Fruit fly (Drosophila melanogaster) whole organism, embryonic: ENCODE data around the gene CG5235.

Experiments used
- Aef1 ChIP-seq: fragments of 200-800 bp; sonication (Bioruptor generic); IDR thresholded peaks from 3 replicates; pipeline ENCODE4 v1.3.6; 2022; ENCODE audit warnings: missing biosample characterization, missing genetic modification characterization
- CG13123 ChIP-seq: fragments of 200-800 bp; sonication (Bioruptor generic); optimal IDR thresholded peaks from 2 replicates; lab custom pipeline; 2016; ENCODE audit warnings: missing biosample characterization, missing genetic modification characterization
- CG13287 ChIP-seq: fragments of 200-800 bp; sonication (Bioruptor generic); IDR thresholded peaks from 2 replicates; pipeline ENCODE4 v1.3.6; 2022; ENCODE audit warnings: missing biosample characterization, missing genetic modification characterization; ENCODE audit not compliant: partially characterized antibody
- CG17186 ChIP-seq: fragments of 200-800 bp; sonication (Bioruptor generic); optimal IDR thresholded peaks from 3 replicates; lab custom pipeline; 2017; ENCODE audit warnings: missing biosample characterization, missing genetic modification reagents, missing genetic modification characterization
- CG3065 ChIP-seq: fragments of 200-800 bp; sonication (Bioruptor generic); optimal IDR thresholded peaks from 2 replicates; lab custom pipeline; 2016; ENCODE audit warnings: missing biosample characterization, missing genetic modification characterization
- CG32772 ChIP-seq: fragments of 200-800 bp; sonication (Bioruptor generic); IDR thresholded peaks from 2 replicates; pipeline ENCODE4 v1.3.6; 2022; ENCODE audit warnings: missing biosample characterization, missing genetic modification characterization
- CG33557 ChIP-seq: fragments of 200-800 bp; sonication (Bioruptor generic); optimal IDR thresholded peaks from 2 replicates; lab custom pipeline; 2019; ENCODE audit warnings: missing biosample characterization, mild to moderate bottlenecking, missing genetic modification characterization, moderate library complexity
- CG34224 ChIP-seq: fragments of 200-800 bp; sonication (Bioruptor generic); IDR thresholded peaks from 3 replicates; pipeline ENCODE4 v1.3.6; 2022; ENCODE audit warnings: missing biosample characterization, missing genetic modification characterization; ENCODE audit not compliant: partially characterized antibody
- CG34422 ChIP-seq: fragments of 200-800 bp; sonication (Bioruptor generic); IDR thresholded peaks from 3 replicates; pipeline ENCODE4 v1.3.6; 2022; ENCODE audit warnings: missing biosample characterization, missing genetic modification characterization
- CG4328 ChIP-seq: fragments of 200-800 bp; sonication (Bioruptor generic); optimal IDR thresholded peaks from 3 replicates; lab custom pipeline; 2017; ENCODE audit warnings: missing biosample characterization, missing genetic modification reagents, missing genetic modification characterization
- CG4404 ChIP-seq: fragments of 200-800 bp; sonication (Bioruptor generic); IDR thresholded peaks from 2 replicates; pipeline ENCODE4 v1.3.6; 2022; ENCODE audit warnings: missing biosample characterization, missing genetic modification characterization
- CG4424 ChIP-seq: fragments of 200-800 bp; sonication (Bioruptor generic); optimal IDR thresholded peaks from 3 replicates; lab custom pipeline; 2016; ENCODE audit warnings: missing biosample characterization, missing genetic modification characterization
- CG6254 ChIP-seq: fragments of 200-800 bp; sonication (Bioruptor generic); optimal IDR thresholded peaks from 3 replicates; lab custom pipeline; 2017; ENCODE audit warnings: mild to moderate bottlenecking, missing biosample characterization, missing genetic modification reagents, missing genetic modification characterization
- CG6272 ChIP-seq: fragments of 200-800 bp; sonication (Bioruptor generic); IDR thresholded peaks from 2 replicates; pipeline ENCODE4 v1.3.6; 2022; ENCODE audit warnings: missing biosample characterization, missing genetic modification characterization
- CG8281 ChIP-seq: fragments of 200-800 bp; sonication (Bioruptor generic); optimal IDR thresholded peaks from 2 replicates; lab custom pipeline; 2018; ENCODE audit warnings: missing biosample characterization, mild to moderate bottlenecking, missing genetic modification characterization, moderate library complexity
- CG9797 ChIP-seq: fragments of 200-800 bp; sonication (Bioruptor generic); optimal IDR thresholded peaks from 3 replicates; lab custom pipeline; 2018; ENCODE audit warnings: missing biosample characterization, mild to moderate bottlenecking, missing genetic modification characterization
- CG9876 ChIP-seq: fragments of 200-800 bp; sonication (Bioruptor generic); optimal IDR thresholded peaks from 2 replicates; lab custom pipeline; 2016; ENCODE audit warnings: missing biosample characterization, missing genetic modification characterization
- Doc2 ChIP-seq: fragments of 200-800 bp; sonication (Bioruptor generic); IDR thresholded peaks from 2 replicates; pipeline ENCODE4 v1.3.6; 2022; ENCODE audit warnings: missing biosample characterization, missing genetic modification characterization
- E2f2 ChIP-seq: fragments of 200-800 bp; sonication (Bioruptor generic); IDR thresholded peaks from 2 replicates; pipeline ENCODE4 v1.3.6; 2022; ENCODE audit warnings: missing biosample characterization, missing genetic modification characterization
- ERR ChIP-seq: fragments of 200-800 bp; sonication (Bioruptor generic); optimal IDR thresholded peaks from 2 replicates; lab custom pipeline; 2016; ENCODE audit warnings: missing biosample characterization, missing genetic modification characterization
- HLH54F ChIP-seq: fragments of 200-800 bp; sonication (Bioruptor generic); optimal IDR thresholded peaks from 3 replicates; lab custom pipeline; 2016; ENCODE audit warnings: missing biosample characterization, missing genetic modification characterization
- Med ChIP-seq: fragments of 200-800 bp; sonication (Bioruptor generic); peaks from one replicate; lab custom pipeline; 2016; ENCODE audit warnings: missing biosample characterization, missing genetic modification characterization, mild to moderate bottlenecking, inconsistent platforms, moderate library complexity
- Myb ChIP-seq: fragments of 200-800 bp; sonication (Bioruptor generic); optimal IDR thresholded peaks from 2 replicates; lab custom pipeline; 2016; ENCODE audit warnings: missing biosample characterization, missing genetic modification characterization
- Neu2 ChIP-seq: fragments of 200-800 bp; sonication (Bioruptor generic); optimal IDR thresholded peaks from 3 replicates; lab custom pipeline; 2016; ENCODE audit warnings: missing biosample characterization, missing genetic modification characterization, borderline replicate concordance
- Ptx1 ChIP-seq: fragments of 200-800 bp; sonication (Bioruptor generic); IDR thresholded peaks from 2 replicates; pipeline ENCODE4 v1.3.6; 2022; ENCODE audit warnings: missing biosample characterization, missing genetic modification characterization
- Scr ChIP-seq: fragments of 200-800 bp; sonication (Bioruptor generic); IDR thresholded peaks from 2 replicates; pipeline ENCODE4 v1.3.6; 2022; ENCODE audit warnings: missing biosample characterization, missing genetic modification characterization; ENCODE audit not compliant: partially characterized antibody
- Sry-β ChIP-seq: fragments of 200-800 bp; sonication (Bioruptor generic); optimal IDR thresholded peaks from 2 replicates; lab custom pipeline; 2018; ENCODE audit warnings: missing biosample characterization, mild to moderate bottlenecking, missing genetic modification characterization, moderate library complexity
- Sry-δ ChIP-seq: fragments of 200-800 bp; sonication (Bioruptor generic); optimal IDR thresholded peaks from 2 replicates; lab custom pipeline; 2016; ENCODE audit warnings: missing biosample characterization, missing genetic modification characterization
- Stat92E ChIP-seq, 3 experiments: fragments of >200 bp in 2 of 3; fragments of 200-800 bp in 1 of 3; sonication (Bioruptor generic) in 1 of 3; optimal IDR thresholded peaks; 2 replicates each; lab custom pipeline; 2017 to 2019; ENCODE audit warnings: missing biosample characterization in 3 of 3, missing genetic modification characterization in 3 of 3, mild to moderate bottlenecking in 1 of 3, moderate library complexity in 1 of 3
- ac ChIP-seq: fragments of 200-800 bp; sonication (Bioruptor generic); optimal IDR thresholded peaks from 3 replicates; lab custom pipeline; 2017; ENCODE audit warnings: missing biosample characterization, mild to moderate bottlenecking, missing genetic modification characterization
- ato ChIP-seq: fragments of 200-800 bp; sonication (Bioruptor generic); IDR thresholded peaks from 2 replicates; pipeline ENCODE4 v1.3.6; 2022; ENCODE audit warnings: missing biosample characterization, missing genetic modification characterization; ENCODE audit not compliant: partially characterized antibody
- chif ChIP-seq, 2 experiments: fragments of 200-800 bp; sonication (Bioruptor generic); optimal IDR thresholded peaks; 3 replicates each; lab custom pipeline; 2016; ENCODE audit warnings: missing biosample characterization in 2 of 2, missing genetic modification characterization in 2 of 2
- chinmo ChIP-seq: fragments of 200-800 bp; sonication (Bioruptor generic); IDR thresholded peaks from 4 replicates; pipeline ENCODE4 v1.3.6; 2022; ENCODE audit warnings: missing biosample characterization, missing genetic modification characterization; ENCODE audit not compliant: partially characterized antibody
- ci ChIP-seq: fragments of 200-800 bp; sonication (Bioruptor generic); IDR thresholded peaks from 3 replicates; pipeline ENCODE4 v1.3.6; 2022; ENCODE audit warnings: missing biosample characterization, missing genetic modification characterization
- corto ChIP-seq: fragments of 200-800 bp; sonication (Bioruptor generic); optimal IDR thresholded peaks from 2 replicates; lab custom pipeline; 2016; ENCODE audit warnings: missing biosample characterization, mild to moderate bottlenecking, missing genetic modification characterization, moderate library complexity
- dan ChIP-seq: fragments of 200-800 bp; sonication (Bioruptor generic); IDR thresholded peaks from 2 replicates; pipeline ENCODE4 v1.3.6; 2022; ENCODE audit warnings: missing biosample characterization, missing genetic modification characterization
- ftz-f1 ChIP-seq: fragments of 200-800 bp; sonication (Bioruptor generic); optimal IDR thresholded peaks from 2 replicates; lab custom pipeline; 2016; ENCODE audit warnings: missing biosample characterization, missing genetic modification characterization
- gcm2 ChIP-seq: fragments of 200-800 bp; sonication (Bioruptor generic); optimal IDR thresholded peaks from 2 replicates; lab custom pipeline; 2016; ENCODE audit warnings: missing biosample characterization, missing genetic modification characterization
- gfzf ChIP-seq: fragments of 200-800 bp; sonication (Bioruptor generic); optimal IDR thresholded peaks from 2 replicates; lab custom pipeline; 2016; ENCODE audit warnings: missing biosample characterization, mild to moderate bottlenecking, missing genetic modification characterization, moderate library complexity
- hb ChIP-seq: fragments of 200-800 bp; sonication (Bioruptor generic); IDR thresholded peaks from 3 replicates; pipeline ENCODE4 v1.3.6; 2022; ENCODE audit warnings: missing biosample characterization, missing genetic modification characterization; ENCODE audit not compliant: partially characterized antibody
- jigr1 ChIP-seq: fragments of 200-800 bp; sonication (Bioruptor generic); IDR thresholded peaks from 3 replicates; pipeline ENCODE4 v1.3.6; 2022; ENCODE audit warnings: missing biosample characterization, missing genetic modification characterization
- mld ChIP-seq: fragments of 200-800 bp; sonication (Bioruptor generic); IDR thresholded peaks from 3 replicates; pipeline ENCODE4 v1.3.6; 2022; ENCODE audit warnings: missing biosample characterization, missing genetic modification characterization; ENCODE audit not compliant: partially characterized antibody
- pros ChIP-seq: fragments of 200-800 bp; sonication (Bioruptor generic); optimal IDR thresholded peaks from 3 replicates; lab custom pipeline; 2019; ENCODE audit warnings: missing biosample characterization, mild to moderate bottlenecking, missing genetic modification characterization, moderate library complexity
- stc ChIP-seq: fragments of 200-800 bp; sonication (Bioruptor generic); IDR thresholded peaks from 2 replicates; pipeline ENCODE4 v1.3.6; 2022; ENCODE audit warnings: missing biosample characterization, missing genetic modification characterization
- stwl ChIP-seq: fragments of 200-800 bp; sonication (Bioruptor generic); optimal IDR thresholded peaks from 3 replicates; lab custom pipeline; 2018; ENCODE audit warnings: missing biosample characterization, mild to moderate bottlenecking, missing genetic modification characterization, moderate library complexity
- zen2 ChIP-seq: fragments of 200-800 bp; sonication (Bioruptor generic); IDR thresholded peaks from 3 replicates; pipeline ENCODE4 v1.3.6; 2022; ENCODE audit warnings: missing biosample characterization, missing genetic modification characterization; ENCODE audit not compliant: partially characterized antibody

The CG5235 gene

dm6 chr3L:16050887-16051258 lies 39.3 kb downstream of the CG5235 start, which contains the start of gene Diap1 (continued):
- TF ChIP-seq CG6272 (GFP tag; lab: Robert Waterston, UW) (0 out of 2 replicates have a peak, but pooled peaks have one; percentile 31), stwl (tag; lab: Kevin White, UChicago) (peak; percentile 93), ftz-f1 (GFP tag; lab: Kevin White, UChicago) (peak; percentile 53), CG32772 (GFP tag; lab: Robert Waterston, UW) (0 out of 2 replicates have a peak, but pooled peaks have one; percentile 1), zen2 (GFP tag; lab: Robert Waterston, UW) (peak; percentile 91; the same call in 2 of the 3 replicates), Med (GFP tag; lab: Kevin White, UChicago) (peak; percentile 84), CG17186 (GFP tag; lab: Kevin White, UChicago) (peak; percentile 41), ato (GFP tag; lab: Robert Waterston, UW) (peak; percentile 94), chinmo (GFP tag; lab: Robert Waterston, UW) (peak; percentile 40; the same call in 1 of the 4 replicates), CG13287 (peak; percentile 94), CG9797 (GFP tag; lab: Kevin White, UChicago) (peak; percentile 62), Stat92E (GFP tag; optimal IDR thresholded peaks at IDR 0.05; lab: Kevin White, UChicago) (peak in 1 of 3 experiments; percentile 72), Sry-β (GFP tag; lab: Kevin White, UChicago) (peak; percentile 82), ci (GFP tag; lab: Robert Waterston, UW) (peak; percentile 14; the same call in 2 of the 3 replicates), Sry-δ (GFP tag; lab: Kevin White, UChicago) (peak; percentile 90), chif (GFP tag; optimal IDR thresholded peaks at IDR 0.05; lab: Kevin White, UChicago) (peak in 1 of 2 experiments; percentile 10), Aef1 (no peak)

dm6 chr3L:16049955-16050886 lies 40.0 kb downstream of the CG5235 start:
- no peak for TF ChIP-seq Scr (GFP tag; lab: Robert Waterston, UW)
- TF ChIP-seq Doc2 (GFP tag; lab: Robert Waterston, UW): no peak
- no peak for TF ChIP-seq CG13123 (GFP tag; lab: Kevin White, UChicago)
- TF ChIP-seq Ptx1 (GFP tag; lab: Robert Waterston, UW): no peak
- no peak for TF ChIP-seq CG4404 (GFP tag; lab: Robert Waterston, UW)
- TF ChIP-seq CG34224: peak; percentile 28; the same call in 2 of the 3 replicates
- TF ChIP-seq Neu2 (GFP tag; lab: Kevin White, UChicago): no peak
- TF ChIP-seq E2f2 (GFP tag; lab: Robert Waterston, UW): no peak
- TF ChIP-seq CG4328 (GFP tag; lab: Kevin White, UChicago): peak; percentile 66
- no peak for TF ChIP-seq CG3065 (GFP tag; lab: Kevin White, UChicago)
- TF ChIP-seq ERR: no peak
- TF ChIP-seq CG4424 (GFP tag; lab: Kevin White, UChicago): no peak
- TF ChIP-seq gfzf (GFP tag; lab: Kevin White, UChicago): no peak
- TF ChIP-seq CG17186 (GFP tag; lab: Kevin White, UChicago): no peak
- no peak for TF ChIP-seq CG9876 (GFP tag; lab: Kevin White, UChicago)
- no peak for TF ChIP-seq Myb (GFP tag; lab: Kevin White, UChicago)
- peak; percentile 19 for TF ChIP-seq CG6254 (GFP tag; lab: Kevin White, UChicago)
- peak; percentile 39; the same call in 1 of the 3 replicates for TF ChIP-seq CG34422
- TF ChIP-seq stc (GFP tag; lab: Robert Waterston, UW): no peak
- no peak for TF ChIP-seq HLH54F (GFP tag; lab: Kevin White, UChicago)
- TF ChIP-seq CG8281 (tag; lab: Kevin White, UChicago): peak; percentile 8
- no peak for TF ChIP-seq CG9797 (GFP tag; lab: Kevin White, UChicago)
- TF ChIP-seq corto (GFP tag; lab: Kevin White, UChicago): no peak
- no peak for TF ChIP-seq dan (GFP tag; lab: Robert Waterston, UW)
- TF ChIP-seq hb (GFP tag; lab: Robert Waterston, UW): no peak
- peak; percentile 49 for TF ChIP-seq Med (GFP tag; lab: Kevin White, UChicago)
- peak; percentile 29 for TF ChIP-seq CG33557 (GFP tag; lab: Kevin White, UChicago)
- TF ChIP-seq gcm2 (GFP tag; lab: Kevin White, UChicago): no peak
- no peak for TF ChIP-seq jigr1 (GFP tag; lab: Robert Waterston, UW)
- TF ChIP-seq mld: no peak
- no peak for TF ChIP-seq ac (GFP tag; lab: Kevin White, UChicago)
- TF ChIP-seq pros (GFP tag; lab: Kevin White, UChicago): peak; percentile 37
